Fruit fly (Drosophila melanogaster): Measurements from ENCODE around the gene Rop.
A peak's percentile ranks its signal among the peaks of the same experiment; 100 is the strongest.

Gene Rop

DNA sequence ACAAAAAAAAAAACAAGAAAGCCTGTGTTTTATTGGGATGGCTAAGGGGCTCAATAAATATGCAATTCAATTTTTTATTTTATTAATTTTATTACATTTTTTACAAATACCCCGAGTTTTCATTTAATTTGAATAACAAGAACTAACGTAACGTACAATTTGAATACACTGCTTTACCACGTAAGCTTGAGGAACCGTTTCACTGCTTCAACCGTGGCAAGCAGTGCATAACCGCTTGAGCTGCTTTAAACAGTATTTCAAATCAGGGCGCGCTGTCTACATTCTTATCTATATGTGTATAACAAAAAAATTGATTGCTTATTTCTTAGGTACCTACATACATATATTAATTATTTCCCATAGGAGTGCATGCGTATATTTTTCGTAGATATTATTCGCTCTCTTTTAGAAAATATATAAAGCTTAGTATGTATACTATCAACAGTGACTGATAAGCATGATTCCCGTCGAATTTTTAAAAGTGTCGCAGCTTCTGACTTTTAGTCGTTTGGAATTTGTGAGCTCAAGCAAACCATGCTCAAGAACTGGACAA lies 46.0 kb downstream of the Rop start, which contains the start of gene CG14990 (continued):
- TF ChIP-seq CoRest (tag; optimal IDR thresholded peaks at IDR 0.05) (peak; percentile 38), CG3847 (GFP tag; IDR thresholded peaks at IDR 0.05) (no peak), CG31365 (tag; optimal IDR thresholded peaks at IDR 0.05) (peak; percentile 99), CG31441 (GFP tag; IDR thresholded peaks at IDR 0.05) (no peak), h (optimal IDR thresholded peaks at IDR 0.05) (no peak), Bgb (GFP tag; IDR thresholded peaks at IDR 0.05; ENCODE audit: partially characterized antibody) (peak; percentile 69), nau (GFP tag; optimal IDR thresholded peaks at IDR 0.05) (no peak), sob (GFP tag; IDR thresholded peaks at IDR 0.05) (peak; percentile 66; the same call in 1 of the 2 replicates), HmgZ (tag; optimal IDR thresholded peaks at IDR 0.05) (peak; percentile 43), sd (tag; optimal IDR thresholded peaks at IDR 0.05) (peak; percentile 65), knrl (GFP tag; IDR thresholded peaks at IDR 0.05; ENCODE audit: partially characterized antibody) (peak; percentile 63; the same call in 1 of the 3 replicates), CG14710 (tag; optimal IDR thresholded peaks at IDR 0.05) (peak; percentile 2), CG8281 (tag; optimal IDR thresholded peaks at IDR 0.05) (no peak), vvl (GFP tag; IDR thresholded peaks at IDR 0.05) (peak; percentile 66; the same call in 1 of the 2 replicates), twi (tag; optimal IDR thresholded peaks at IDR 0.05) (no peak), E2f2 (GFP tag; IDR thresholded peaks at IDR 0.05) (peak; percentile 99), CG7839 (tag; optimal IDR thresholded peaks at IDR 0.05) (peak; percentile 19), Dfd (GFP tag; optimal IDR thresholded peaks at IDR 0.05) (peak in 1 of 2 experiments; percentile 87), grn (GFP tag; optimal IDR thresholded peaks at IDR 0.05) (peak; percentile 28), unc-4 (GFP tag; IDR thresholded peaks at IDR 0.05; ENCODE audit: partially characterized antibody) (no peak), stwl (tag; optimal IDR thresholded peaks at IDR 0.05) (peak; percentile 90), CG6791 (GFP tag; IDR thresholded peaks at IDR 0.05; ENCODE audit: partially characterized antibody) (peak; percentile 34; the same call in 1 of the 3 replicates), Scr (GFP tag; IDR thresholded peaks at IDR 0.05; ENCODE audit: partially characterized antibody) (0 out of 2 replicates have a peak, but pooled peaks have one; percentile 26), CG1603 (tag; optimal IDR thresholded peaks at IDR 0.05) (peak; percentile 45), Jarid2 (GFP tag; optimal IDR thresholded peaks at IDR 0.05) (peak; percentile 40), Dbx (GFP tag; IDR thresholded peaks at IDR 0.05) (0 out of 3 replicates have a peak, but pooled peaks have one; percentile 38), CG15601 (tag; optimal IDR thresholded peaks at IDR 0.05) (peak; percentile 23), Ets97D (GFP tag; optimal IDR thresholded peaks at IDR 0.05) (peak; percentile 38), CG4360 (GFP tag; IDR thresholded peaks at IDR 0.05) (peak; percentile 37; the same call in 1 of the 2 replicates), bbx (GFP tag; IDR thresholded peaks at IDR 0.05; ENCODE audit: partially characterized antibody) (0 out of 2 replicates have a peak, but pooled peaks have one; percentile 31), Dp (GFP tag; optimal IDR thresholded peaks at IDR 0.05) (peak; percentile 99), grau (tag; optimal IDR thresholded peaks at IDR 0.05) (peak; percentile 11), Stat92E (GFP tag; optimal IDR thresholded peaks at IDR 0.05) (peak in 1 of 3 experiments; percentile 53), Hr3 (GFP tag; optimal IDR thresholded peaks at IDR 0.05) (no peak), sens (GFP tag) (peak; percentile 75), Hr78 (GFP tag; optimal IDR thresholded peaks at IDR 0.05) (peak in 1 of 2 experiments; percentile 40), CG10462 (GFP tag; optimal IDR thresholded peaks at IDR 0.05) (no peak), az2 (GFP tag; optimal IDR thresholded peaks at IDR 0.05) (no peak), slou (GFP tag; optimal IDR thresholded peaks at IDR 0.05) (no peak), Lhr (GFP tag; optimal IDR thresholded peaks at IDR 0.05) (peak; percentile 26), Eip74EF (GFP tag; optimal IDR thresholded peaks at IDR 0.05) (peak in 1 of 2 experiments; percentile 96), CG42726 (GFP tag; IDR thresholded peaks at IDR 0.05; ENCODE audit: partially characterized antibody) (peak; percentile 66; the same call in 1 of the 2 replicates), CG18011 (GFP tag; optimal IDR thresholded peaks at IDR 0.05) (no peak), CG13287 (GFP tag; IDR thresholded peaks at IDR 0.05; ENCODE audit: partially characterized antibody) (peak; percentile 39; the same call in 1 of the 2 replicates), CG17829 (tag; optimal IDR thresholded peaks at IDR 0.05) (peak; percentile 10), Rfx (GFP tag; IDR thresholded peaks at IDR 0.05) (0 out of 2 replicates have a peak, but pooled peaks have one; percentile 50), CG17186 (GFP tag; optimal IDR thresholded peaks at IDR 0.05) (no peak)
